Fruit fly (Drosophila melanogaster) whole organism, embryonic: ENCODE measurements around the gene CG42763.

Source experiments
- Adf1 ChIP-seq: fragments of 200-800 bp; sonication (Bioruptor generic); IDR thresholded peaks from 2 replicates; pipeline ENCODE4 v1.3.6; 2022; ENCODE audit warnings: missing biosample characterization, missing genetic modification characterization
- Atf-2 ChIP-seq: fragments of 200-800 bp; sonication (Bioruptor generic); optimal IDR thresholded peaks from 2 replicates; lab custom pipeline; 2016; ENCODE audit warnings: missing biosample characterization, missing genetic modification characterization
- Awh ChIP-seq: fragments of 200-800 bp; sonication (Bioruptor generic); IDR thresholded peaks from 2 replicates; pipeline ENCODE4, ENCODE4 v1.3.6; 2022; ENCODE audit warnings: missing biosample characterization, missing genetic modification characterization
- Bdp1 ChIP-seq: fragments of 200-800 bp; sonication (Bioruptor generic); optimal IDR thresholded peaks from 3 replicates; lab custom pipeline; 2016; ENCODE audit warnings: missing biosample characterization, missing genetic modification characterization
- CG1233 ChIP-seq: fragments of 200-800 bp; sonication (Bioruptor generic); optimal IDR thresholded peaks from 4 replicates; lab custom pipeline; 2018; ENCODE audit warnings: missing biosample characterization, mild to moderate bottlenecking, missing genetic modification characterization
- CG13624 ChIP-seq: fragments of 200-800 bp; sonication (Bioruptor generic); optimal IDR thresholded peaks from 2 replicates; lab custom pipeline; 2016; ENCODE audit warnings: missing biosample characterization, missing genetic modification characterization
- CG13775 ChIP-seq: fragments of 200-800 bp; sonication (Bioruptor generic); optimal IDR thresholded peaks from 3 replicates; lab custom pipeline; 2017; ENCODE audit warnings: missing biosample characterization, mild to moderate bottlenecking, missing genetic modification characterization
- CG14050 ChIP-seq: fragments of 200-800 bp; sonication (Bioruptor generic); IDR thresholded peaks from 3 replicates; pipeline ENCODE4 v1.3.6; 2022; ENCODE audit warnings: missing biosample characterization, missing genetic modification characterization
- CG14965 ChIP-seq: fragments of 200-800 bp; sonication (Bioruptor generic); optimal IDR thresholded peaks from 2 replicates; lab custom pipeline; 2016; ENCODE audit warnings: missing biosample characterization, missing genetic modification characterization, borderline replicate concordance
- CG15479 ChIP-seq: fragments of 200-800 bp; sonication (Bioruptor generic); optimal IDR thresholded peaks from 3 replicates; lab custom pipeline; 2019; ENCODE audit warnings: missing biosample characterization, mild to moderate bottlenecking, missing genetic modification characterization, moderate library complexity
- CG1603 ChIP-seq: fragments of 200-800 bp; sonication (Bioruptor generic); optimal IDR thresholded peaks from 2 replicates; lab custom pipeline; 2019; ENCODE audit warnings: missing biosample characterization, mild to moderate bottlenecking, missing genetic modification characterization, moderate library complexity
- CG16779 ChIP-seq: fragments of 200-800 bp; sonication (Bioruptor generic); IDR thresholded peaks from 2 replicates; pipeline ENCODE4 v1.3.6; 2022; ENCODE audit warnings: missing biosample characterization, missing genetic modification characterization
- CG16815 ChIP-seq: fragments of 200-800 bp; sonication (Bioruptor generic); optimal IDR thresholded peaks from 3 replicates; lab custom pipeline; 2017; ENCODE audit warnings: missing biosample characterization, mild to moderate bottlenecking, missing genetic modification characterization
- CG17186 ChIP-seq: fragments of 200-800 bp; sonication (Bioruptor generic); optimal IDR thresholded peaks from 3 replicates; lab custom pipeline; 2017; ENCODE audit warnings: missing biosample characterization, missing genetic modification reagents, missing genetic modification characterization
- CG17359 ChIP-seq: fragments of 200-800 bp; sonication (Bioruptor generic); optimal IDR thresholded peaks from 3 replicates; lab custom pipeline; 2018; ENCODE audit warnings: missing biosample characterization, mild to moderate bottlenecking, missing genetic modification characterization, moderate library complexity
- CG2120 ChIP-seq: fragments of 200-800 bp; sonication (Bioruptor generic); optimal IDR thresholded peaks from 3 replicates; lab custom pipeline; 2016; ENCODE audit warnings: missing biosample characterization, missing genetic modification characterization
- CG31441 ChIP-seq: fragments of 200-800 bp; sonication (Bioruptor generic); IDR thresholded peaks from 2 replicates; pipeline ENCODE4 v1.3.6; 2022; ENCODE audit warnings: missing biosample characterization, missing genetic modification characterization
- CG34376 ChIP-seq: fragments of 200-800 bp; sonication (Bioruptor generic); optimal IDR thresholded peaks from 2 replicates; lab custom pipeline; 2018; ENCODE audit warnings: missing biosample characterization, mild to moderate bottlenecking, missing genetic modification characterization
- CG43689 ChIP-seq: fragments of 200-800 bp; sonication (Bioruptor generic); IDR thresholded peaks from 2 replicates; pipeline ENCODE4 v1.3.6; 2022; ENCODE audit warnings: missing biosample characterization, missing genetic modification characterization
- CG6791 ChIP-seq: fragments of 200-800 bp; sonication (Bioruptor generic); IDR thresholded peaks from 3 replicates; pipeline ENCODE4 v1.3.6; 2022; ENCODE audit warnings: missing biosample characterization, missing genetic modification characterization; ENCODE audit not compliant: partially characterized antibody
- CG6813 ChIP-seq: fragments of 200-800 bp; sonication (Bioruptor generic); optimal IDR thresholded peaks from 2 replicates; lab custom pipeline; 2017; ENCODE audit warnings: missing biosample characterization, missing genetic modification characterization, mild to moderate bottlenecking, moderate library complexity, missing genetic modification reagents
- CG9727 ChIP-seq: fragments of 200-800 bp; sonication (Bioruptor generic); optimal IDR thresholded peaks from 3 replicates; lab custom pipeline; 2017; ENCODE audit warnings: missing biosample characterization, mild to moderate bottlenecking, missing genetic modification characterization
- CG9817 ChIP-seq: fragments of 200-800 bp; sonication (Bioruptor generic); optimal IDR thresholded peaks from 2 replicates; lab custom pipeline; 2018; ENCODE audit warnings: missing biosample characterization, mild to moderate bottlenecking, missing genetic modification characterization, moderate library complexity
- Dad ChIP-seq: fragments of 200-800 bp; sonication (Bioruptor generic); optimal IDR thresholded peaks from 3 replicates; lab custom pipeline; 2016; ENCODE audit warnings: missing biosample characterization, missing genetic modification characterization
- Hmx ChIP-seq: fragments of 200-800 bp; sonication (Bioruptor generic); optimal IDR thresholded peaks from 2 replicates; lab custom pipeline; 2016; ENCODE audit warnings: missing biosample characterization, missing genetic modification characterization
- Lpt ChIP-seq: fragments of >200 bp; optimal IDR thresholded peaks from 2 replicates; lab custom pipeline; 2018; ENCODE audit warnings: missing biosample characterization, missing genetic modification characterization
- NC2β ChIP-seq: fragments of 200-800 bp; sonication (Bioruptor generic); optimal IDR thresholded peaks from 2 replicates; lab custom pipeline; 2016; ENCODE audit warnings: missing biosample characterization, missing genetic modification characterization
- NFAT ChIP-seq: fragments of 200-800 bp; sonication (Bioruptor generic); IDR thresholded peaks from 2 replicates; pipeline ENCODE4 v1.3.6; 2022; ENCODE audit warnings: missing biosample characterization, missing genetic modification characterization
- Opbp ChIP-seq: fragments of 200-800 bp; sonication (Bioruptor generic); IDR thresholded peaks from 3 replicates; pipeline ENCODE4 v1.3.6; 2022; ENCODE audit warnings: missing biosample characterization, missing genetic modification characterization; ENCODE audit not compliant: partially characterized antibody
- Optix ChIP-seq: fragments of 200-800 bp; sonication (Bioruptor generic); IDR thresholded peaks from 3 replicates; pipeline ENCODE4 v1.3.6; 2022; ENCODE audit warnings: missing biosample characterization, missing genetic modification characterization
- Sin3A ChIP-seq: fragments of >200 bp; optimal IDR thresholded peaks from 2 replicates; lab custom pipeline; 2018
- Spps ChIP-seq: fragments of 200-800 bp; sonication (Bioruptor generic); optimal IDR thresholded peaks from 2 replicates; lab custom pipeline; 2018; ENCODE audit warnings: missing biosample characterization, mild to moderate bottlenecking, missing genetic modification characterization
- ato ChIP-seq: fragments of 200-800 bp; sonication (Bioruptor generic); IDR thresholded peaks from 2 replicates; pipeline ENCODE4 v1.3.6; 2022; ENCODE audit warnings: missing biosample characterization, missing genetic modification characterization; ENCODE audit not compliant: partially characterized antibody
- cas ChIP-seq: fragments of 200-800 bp; sonication (Bioruptor generic); IDR thresholded peaks from 2 replicates; pipeline ENCODE4 v1.3.6; 2022; ENCODE audit warnings: missing biosample characterization, missing genetic modification characterization
- caup ChIP-seq: fragments of 200-800 bp; sonication (Bioruptor generic); optimal IDR thresholded peaks from 3 replicates; lab custom pipeline; 2017; ENCODE audit warnings: missing biosample characterization, mild to moderate bottlenecking, missing genetic modification characterization, moderate library complexity; ENCODE audit not compliant: severe bottlenecking
- chif ChIP-seq, 2 experiments: fragments of 200-800 bp; sonication (Bioruptor generic); optimal IDR thresholded peaks; 3 replicates each; lab custom pipeline; 2016; ENCODE audit warnings: missing biosample characterization in 2 of 2, missing genetic modification characterization in 2 of 2
- dmrt99B ChIP-seq: fragments of 200-800 bp; sonication (Bioruptor generic); optimal IDR thresholded peaks from 2 replicates; lab custom pipeline; 2018; ENCODE audit warnings: missing biosample characterization, mild to moderate bottlenecking, missing genetic modification characterization, moderate library complexity
- dpn ChIP-seq, 2 experiments: fragments of 200-800 bp; sonication (Bioruptor generic); optimal IDR thresholded peaks; 3 replicates each; lab custom pipeline; 2016; ENCODE audit warnings: missing biosample characterization in 2 of 2, missing genetic modification characterization in 2 of 2
- fru ChIP-seq: fragments of >200 bp; optimal IDR thresholded peaks from 2 replicates; lab custom pipeline; 2017
- gem ChIP-seq: fragments of 200-800 bp; sonication (Bioruptor generic); optimal IDR thresholded peaks from 2 replicates; lab custom pipeline; 2019; ENCODE audit warnings: missing biosample characterization, mild to moderate bottlenecking, missing genetic modification characterization, moderate library complexity
- gro ChIP-seq: fragments of 200-800 bp; sonication (Bioruptor generic); optimal IDR thresholded peaks from 2 replicates; lab custom pipeline; 2016; ENCODE audit warnings: missing biosample characterization, missing genetic modification characterization
- knrl ChIP-seq: fragments of 200-800 bp; sonication (Bioruptor generic); IDR thresholded peaks from 3 replicates; pipeline ENCODE4 v1.3.6; 2022; ENCODE audit warnings: missing biosample characterization, missing genetic modification characterization; ENCODE audit not compliant: partially characterized antibody
- mam ChIP-seq: fragments of 200-800 bp; sonication (Bioruptor generic); optimal IDR thresholded peaks from 3 replicates; lab custom pipeline; 2016; ENCODE audit warnings: missing biosample characterization, missing genetic modification characterization
- nerfin-2 ChIP-seq: fragments of 200-800 bp; sonication (Bioruptor generic); IDR thresholded peaks from 2 replicates; pipeline ENCODE4 v1.3.6; 2022; ENCODE audit warnings: missing biosample characterization, missing genetic modification characterization; ENCODE audit not compliant: partially characterized antibody
- onecut ChIP-seq: fragments of 200-800 bp; sonication (Bioruptor generic); IDR thresholded peaks from 2 replicates; pipeline ENCODE4 v1.3.6; 2022; ENCODE audit warnings: missing biosample characterization, missing genetic modification characterization
- otp ChIP-seq: fragments of 200-800 bp; sonication (Bioruptor generic); IDR thresholded peaks from 3 replicates; pipeline ENCODE4, ENCODE4 v1.3.6; 2022; ENCODE audit warnings: missing biosample characterization, missing genetic modification characterization
- schlank ChIP-seq: fragments of 200-800 bp; sonication (Bioruptor generic); optimal IDR thresholded peaks from 2 replicates; lab custom pipeline; 2018; ENCODE audit warnings: missing biosample characterization, mild to moderate bottlenecking, missing genetic modification characterization
- sens-2 ChIP-seq: fragments of 200-800 bp; sonication (Bioruptor generic); IDR thresholded peaks from 2 replicates; pipeline ENCODE4 v1.3.6; 2022; ENCODE audit warnings: missing biosample characterization, missing genetic modification characterization
- stc ChIP-seq: fragments of 200-800 bp; sonication (Bioruptor generic); IDR thresholded peaks from 2 replicates; pipeline ENCODE4 v1.3.6; 2022; ENCODE audit warnings: missing biosample characterization, missing genetic modification characterization
- tio ChIP-seq: fragments of 200-800 bp; sonication (Bioruptor generic); optimal IDR thresholded peaks from 2 replicates; lab custom pipeline; 2017; ENCODE audit warnings: missing biosample characterization, missing genetic modification characterization, inconsistent platforms
- unc-4 ChIP-seq: fragments of 200-800 bp; sonication (Bioruptor generic); IDR thresholded peaks from 2 replicates; pipeline ENCODE4 v1.3.6; 2022; ENCODE audit warnings: missing biosample characterization, missing genetic modification characterization; ENCODE audit not compliant: partially characterized antibody

Gene CG42763

dm6 chr2L:8097461-8097860 lies 47.4 kb downstream of the CG42763 start:
- no peak for TF ChIP-seq Lpt (GFP tag; lab: Kevin White, UChicago)
- peak; percentile 84 for TF ChIP-seq caup
- peak; percentile 55 for TF ChIP-seq CG31441 (GFP tag; lab: Robert Waterston, UW)
- no peak for TF ChIP-seq CG13624 (GFP tag; lab: Kevin White, UChicago)
- TF ChIP-seq CG17186, result peak; percentile 12
- TF ChIP-seq Atf-2 (GFP tag; lab: Kevin White, UChicago), result no peak
- TF ChIP-seq Sin3A (lab: Kevin White, UChicago), result no peak
- no peak for TF ChIP-seq ato
- TF ChIP-seq NC2β (GFP tag; lab: Kevin White, UChicago), result no peak
- no peak for TF ChIP-seq knrl (GFP tag; lab: Robert Waterston, UW)
- no peak for TF ChIP-seq Dad (GFP tag; lab: Kevin White, UChicago)
- peak; percentile 40 for TF ChIP-seq gro (GFP tag; lab: Kevin White, UChicago)
- no peak for TF ChIP-seq CG43689 (GFP tag; lab: Robert Waterston, UW)
- no peak for TF ChIP-seq nerfin-2 (GFP tag; lab: Robert Waterston, UW)
- TF ChIP-seq CG13775 (GFP tag; lab: Kevin White, UChicago), result peak; percentile 12
- TF ChIP-seq Optix, result no peak
- no peak for TF ChIP-seq dpn (GFP tag; optimal IDR thresholded peaks at IDR 0.05; lab: Kevin White, UChicago)
- TF ChIP-seq CG14965, result no peak
- TF ChIP-seq dmrt99B (tag; lab: Kevin White, UChicago), result peak; percentile 51
- TF ChIP-seq CG14050 (GFP tag; lab: Robert Waterston, UW), result no peak
- TF ChIP-seq gem, result peak; percentile 58
- TF ChIP-seq CG34376, result peak; percentile 63
- TF ChIP-seq Spps (tag; lab: Kevin White, UChicago), result no peak
- peak; percentile 41 for TF ChIP-seq onecut (GFP tag; lab: Robert Waterston, UW)
- peak; percentile 56 for TF ChIP-seq CG17359 (tag; lab: Kevin White, UChicago)
- TF ChIP-seq Adf1 (GFP tag; lab: Robert Waterston, UW), result peak; percentile 22; the same call in 1 of the 2 replicates
- TF ChIP-seq Hmx (GFP tag; lab: Kevin White, UChicago), result no peak
- TF ChIP-seq Bdp1 (GFP tag; lab: Kevin White, UChicago), result no peak
- peak; percentile 76 for TF ChIP-seq CG1233 (GFP tag; lab: Kevin White, UChicago)
- peak; percentile 53; the same call in 1 of the 2 replicates for TF ChIP-seq Awh
- TF ChIP-seq chif (GFP tag; optimal IDR thresholded peaks at IDR 0.05; lab: Kevin White, UChicago), result no peak
- no peak for TF ChIP-seq sens-2
- TF ChIP-seq CG15479 (GFP tag; lab: Kevin White, UChicago), result peak; percentile 80
- no peak for TF ChIP-seq Opbp (GFP tag; lab: Robert Waterston, UW)
- peak; percentile 63 for TF ChIP-seq CG9727 (GFP tag; lab: Kevin White, UChicago)
- no peak for TF ChIP-seq unc-4 (GFP tag; lab: Robert Waterston, UW)
- no peak for TF ChIP-seq fru
- TF ChIP-seq otp (GFP tag; lab: Robert Waterston, UW), result peak; percentile 63; the same call in 1 of the 3 replicates
- TF ChIP-seq cas (GFP tag; lab: Robert Waterston, UW), result no peak
- TF ChIP-seq CG16815, result no peak
- peak; percentile 57 for TF ChIP-seq CG1603
- no peak for TF ChIP-seq CG6791 (GFP tag; lab: Robert Waterston, UW)
- TF ChIP-seq schlank, result peak; percentile 44
- TF ChIP-seq tio, result no peak
- peak; percentile 45 for TF ChIP-seq CG9817
- no peak for TF ChIP-seq mam (GFP tag; lab: Kevin White, UChicago)
- TF ChIP-seq CG6813, result peak; percentile 81
- TF ChIP-seq NFAT, result peak; percentile 53; the same call in 1 of the 2 replicates
- TF ChIP-seq CG2120 (GFP tag; lab: Kevin White, UChicago), result peak; percentile 18
- no peak for TF ChIP-seq CG16779
- peak; percentile 46; the same call in 1 of the 2 replicates for TF ChIP-seq stc
